Worm (Caenorhabditis elegans) whole organism, young adult: ENCODE results near the gene K09A9.6.

ENCODE experiments used
- B0261.1 ChIP-seq: sonication (generic microtip); optimal IDR thresholded peaks from 2 replicates; lab custom pipeline; 2016; ENCODE audit warnings: mild to moderate bottlenecking, missing genetic modification characterization, moderate library complexity, missing compliant biosample characterization
- B0336.3 ChIP-seq: fragments of 200-800 bp; sonication (Bioruptor generic); IDR thresholded peaks from 2 replicates; pipeline ENCODE4 v1.3.6; 2022; ENCODE audit warnings: missing genetic modification characterization, missing compliant biosample characterization
- K12H6.12 ChIP-seq: fragments of 200-800 bp; sonication (Bioruptor generic); optimal IDR thresholded peaks from 2 replicates; lab custom pipeline; 2018; ENCODE audit warnings: mild to moderate bottlenecking, missing genetic modification characterization, missing compliant biosample characterization
- T26A5.8 ChIP-seq: sonication (generic microtip); optimal IDR thresholded peaks from 2 replicates; lab custom pipeline; 2016; ENCODE audit warnings: missing genetic modification characterization, missing compliant biosample characterization
- Y79H2A.3 ChIP-seq: fragments of 200-800 bp; sonication (Bioruptor generic); conservative IDR thresholded peaks from 2 replicates; pipeline ENCODE4 v1.3.6; 2022; ENCODE audit warnings: missing genetic modification reagents, missing genetic modification characterization, missing compliant biosample characterization
- ZK185.1 ChIP-seq: sonication (generic microtip); optimal IDR thresholded peaks from 2 replicates; lab custom pipeline; 2016; ENCODE audit warnings: mild to moderate bottlenecking, missing genetic modification characterization, missing compliant biosample characterization; ENCODE audit not compliant: poor library complexity, severe bottlenecking
- ama-1 ChIP-seq, 3 experiments: fragments of 150-350 bp in 1 of 3; sonication (generic microtip) in 2 of 3; optimal IDR thresholded peaks; 2 replicates each; lab custom pipeline; 2014 to 2018; ENCODE audit warnings: missing biosample characterization in 2 of 3, missing genetic modification characterization in 2 of 3, missing genetic modification reagents in 2 of 3
- atf-7 ChIP-seq: sonication (generic microtip); optimal IDR thresholded peaks from 2 replicates; lab custom pipeline; 2017; ENCODE audit warnings: mild to moderate bottlenecking, missing genetic modification characterization, missing compliant biosample characterization
- athp-1 ChIP-seq: sonication (generic microtip); optimal IDR thresholded peaks from 2 replicates; lab custom pipeline; 2017; ENCODE audit warnings: mild to moderate bottlenecking, missing genetic modification characterization, missing compliant biosample characterization
- attf-5 ChIP-seq: fragments of 200-800 bp; sonication (Bioruptor generic); optimal IDR thresholded peaks from 2 replicates; lab custom pipeline; 2018; ENCODE audit warnings: mild to moderate bottlenecking, missing genetic modification characterization, missing compliant biosample characterization
- cebp-1 ChIP-seq, 2 experiments: fragments of 200-800 bp in 1 of 2; sonication (Bioruptor generic) in 1 of 2; sonication (generic microtip) in 1 of 2; IDR thresholded peaks in 1 of 2; optimal IDR thresholded peaks in 1 of 2; 2 replicates each; pipeline versions ENCODE4 v1.3.6 to Lab custom; 2017 to 2022; ENCODE audit warnings: missing compliant biosample characterization in 2 of 2, missing genetic modification characterization in 2 of 2, mild to moderate bottlenecking in 1 of 2, missing genetic modification reagents in 1 of 2, moderate library complexity in 1 of 2
- ceh-27 ChIP-seq: fragments of 200-800 bp; sonication (Bioruptor generic); optimal IDR thresholded peaks from 2 replicates; lab custom pipeline; 2018; ENCODE audit warnings: mild to moderate bottlenecking, missing genetic modification characterization, moderate library complexity, missing compliant biosample characterization
- ceh-40 ChIP-seq: fragments of 200-800 bp; sonication (Bioruptor generic); IDR thresholded peaks from 2 replicates; pipeline ENCODE4 v1.3.6; 2022; ENCODE audit warnings: missing genetic modification characterization, missing compliant biosample characterization
- chd-7 ChIP-seq: sonication (generic microtip); optimal IDR thresholded peaks from 2 replicates; lab custom pipeline; 2016; ENCODE audit warnings: mild to moderate bottlenecking, missing genetic modification characterization, moderate library complexity, missing compliant biosample characterization
- efl-1 ChIP-seq: fragments of 150-350 bp; optimal IDR thresholded peaks from 2 replicates; lab custom pipeline; 2014; ENCODE audit warnings: missing biosample characterization, missing genetic modification reagents, missing genetic modification characterization
- egrh-3 ChIP-seq: fragments of 200-800 bp; sonication (Bioruptor generic); IDR thresholded peaks from 2 replicates; pipeline ENCODE4 v1.3.6; 2022; ENCODE audit warnings: missing genetic modification reagents, missing genetic modification characterization, missing compliant biosample characterization
- gei-17 ChIP-seq: fragments of 200-800 bp; sonication (Bioruptor generic); optimal IDR thresholded peaks from 2 replicates; lab custom pipeline; 2018; ENCODE audit warnings: mild to moderate bottlenecking, missing genetic modification characterization, missing compliant biosample characterization
- let-526 ChIP-seq: fragments of 200-800 bp; sonication (Bioruptor generic); IDR thresholded peaks from 2 replicates; pipeline ENCODE4 v1.3.6; 2022; ENCODE audit warnings: missing genetic modification reagents, missing genetic modification characterization, missing compliant biosample characterization
- lin-40 ChIP-seq: sonication (generic microtip); optimal IDR thresholded peaks from 2 replicates; lab custom pipeline; 2016; ENCODE audit warnings: missing genetic modification characterization, mild to moderate bottlenecking, missing compliant biosample characterization, missing genotype, missing genetic modification reagents
- lir-1 ChIP-seq: fragments of 200-800 bp; sonication (Bioruptor generic); conservative IDR thresholded peaks from 2 replicates; pipeline ENCODE4 v1.3.6; 2022; ENCODE audit warnings: missing genetic modification reagents, missing genetic modification characterization, missing compliant biosample characterization
- lsl-1 ChIP-seq: fragments of 200-800 bp; sonication (Bioruptor generic); optimal IDR thresholded peaks from 2 replicates; lab custom pipeline; 2018; ENCODE audit warnings: mild to moderate bottlenecking, missing genetic modification characterization, moderate library complexity, missing compliant biosample characterization
- lsy-27 ChIP-seq: sonication (generic microtip); optimal IDR thresholded peaks from 2 replicates; lab custom pipeline; 2017; ENCODE audit warnings: missing genetic modification characterization, mild to moderate bottlenecking, missing compliant biosample characterization, antibody characterized with exemption, missing genotype, borderline replicate concordance; ENCODE audit not compliant: insufficient read depth
- madf-10 ChIP-seq: sonication (generic microtip); optimal IDR thresholded peaks from 2 replicates; lab custom pipeline; 2016; ENCODE audit warnings: mild to moderate bottlenecking, missing genetic modification characterization, missing compliant biosample characterization
- madf-3 ChIP-seq: fragments of 200-800 bp; sonication (Bioruptor generic); IDR thresholded peaks from 2 replicates; pipeline ENCODE4 v1.3.6; 2022; ENCODE audit warnings: missing genetic modification reagents, missing genetic modification characterization, missing compliant biosample characterization
- madf-8 ChIP-seq: fragments of 200-800 bp; sonication (Bioruptor generic); conservative IDR thresholded peaks from 2 replicates; pipeline ENCODE4 v1.3.6; 2022; ENCODE audit warnings: missing genetic modification reagents, missing genetic modification characterization, missing compliant biosample characterization
- mel-28 ChIP-seq: sonication (generic microtip); optimal IDR thresholded peaks from 2 replicates; lab custom pipeline; 2016; ENCODE audit warnings: borderline replicate concordance, mild to moderate bottlenecking, missing genetic modification characterization, missing compliant biosample characterization
- nfya-1 ChIP-seq: sonication (generic microtip); optimal IDR thresholded peaks from 2 replicates; lab custom pipeline; 2017; ENCODE audit warnings: antibody characterized with exemption, missing compliant biosample characterization, missing genetic modification characterization, borderline replicate concordance; ENCODE audit not compliant: insufficient read depth
- nfyb-1 ChIP-seq: fragments of 200-800 bp; sonication (Bioruptor generic); IDR thresholded peaks from 2 replicates; pipeline ENCODE4 v1.3.6; 2022; ENCODE audit warnings: missing genetic modification reagents, missing genetic modification characterization, missing compliant biosample characterization
- pbrm-1 ChIP-seq: fragments of 200-800 bp; sonication (Bioruptor generic); IDR thresholded peaks from 2 replicates; pipeline ENCODE4 v1.3.6; 2022; ENCODE audit warnings: missing genetic modification reagents, missing genetic modification characterization, missing compliant biosample characterization
- pha-4 ChIP-seq: fragments of 150-350 bp; sonication (generic microtip); optimal IDR thresholded peaks from 2 replicates; lab custom pipeline; 2014; ENCODE audit warnings: missing biosample characterization, missing genetic modification reagents, missing genetic modification characterization
- rcor-1 ChIP-seq: fragments of 200-800 bp; sonication (Bioruptor generic); IDR thresholded peaks from 2 replicates; pipeline ENCODE4 v1.3.6; 2022; ENCODE audit warnings: missing genetic modification reagents, missing genetic modification characterization, missing compliant biosample characterization
- snpc-1.1 ChIP-seq: sonication (generic microtip); optimal IDR thresholded peaks from 2 replicates; lab custom pipeline; 2017; ENCODE audit warnings: missing genetic modification characterization, mild to moderate bottlenecking, missing compliant biosample characterization, antibody characterized with exemption, moderate library complexity, missing genotype, missing genetic modification reagents; ENCODE audit not compliant: insufficient read depth
- somi-1 ChIP-seq: fragments of 200-800 bp; sonication (Bioruptor generic); optimal IDR thresholded peaks from 2 replicates; lab custom pipeline; 2018; ENCODE audit warnings: mild to moderate bottlenecking, missing genetic modification characterization, missing compliant biosample characterization
- tbx-9 ChIP-seq: sonication (generic microtip); optimal IDR thresholded peaks from 2 replicates; lab custom pipeline; 2016; ENCODE audit warnings: borderline replicate concordance, missing genetic modification characterization, inconsistent platforms, missing compliant biosample characterization

K09A9.6 gene

DNA sequence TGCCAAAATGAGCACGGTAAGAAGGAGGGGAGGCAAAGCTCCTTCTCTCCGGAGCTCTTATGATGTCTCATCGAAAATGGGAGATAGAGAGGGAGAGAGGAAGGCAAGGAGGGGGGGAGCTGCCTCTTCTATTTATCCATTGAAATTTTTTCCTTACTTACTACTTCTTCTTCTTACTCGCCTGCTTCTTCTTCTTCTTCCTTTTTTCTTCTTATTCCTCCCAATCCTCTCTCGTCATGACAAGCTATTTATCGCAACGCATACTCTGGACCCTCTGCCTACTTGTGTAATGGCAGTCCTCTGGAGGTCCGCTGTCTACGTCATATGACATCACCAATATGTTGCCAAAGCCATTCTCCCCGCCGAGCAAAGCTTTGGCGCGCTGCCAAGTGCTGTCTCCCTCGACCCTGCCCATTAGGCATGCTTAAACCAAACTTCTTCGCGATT, 41.8 kb upstream of the K09A9.6 start (continued):
- 0 out of 2 replicates have a peak, but pooled peaks have one; percentile 46 for TF ChIP-seq pbrm-1 (GFP tag; lab: Robert Waterston, UW)
- TF ChIP-seq lin-40 (tag; lab: Kevin White, UChicago) = peak; percentile 64
- no peak for TF ChIP-seq snpc-1.1 (tag; lab: Kevin White, UChicago)
- no peak for TF ChIP-seq cebp-1 (GFP tag; IDR thresholded peaks at IDR 0.05; lab: Robert Waterston, UW)
- peak; percentile 48 for TF ChIP-seq cebp-1 (tag; optimal IDR thresholded peaks at IDR 0.05; lab: Kevin White, UChicago)
- TF ChIP-seq mel-28 (tag; lab: Kevin White, UChicago) = no peak
- no peak for TF ChIP-seq madf-10 (tag; lab: Kevin White, UChicago)
- peak; percentile 71 for TF ChIP-seq ceh-27 (GFP tag; lab: Kevin White, UChicago)
- TF ChIP-seq egrh-3 (GFP tag; lab: Robert Waterston, UW) = no peak; the same call in 1 of the 2 replicates
- TF ChIP-seq tbx-9 = no peak
- no peak for TF ChIP-seq efl-1 (GFP tag; lab: Kevin White, UChicago)
- TF ChIP-seq nfyb-1 = peak; percentile 58; the same call in 1 of the 2 replicates
- no peak for TF ChIP-seq lir-1
- TF ChIP-seq B0261.1 (tag; lab: Kevin White, UChicago) = no peak
- no peak for TF ChIP-seq lsl-1
- TF ChIP-seq attf-5 = no peak
- TF ChIP-seq lsy-27 (tag; lab: Kevin White, UChicago) = no peak
- no peak for TF ChIP-seq pha-4 (tag; lab: Kevin White, UChicago)
- TF ChIP-seq K12H6.12 (tag; lab: Kevin White, UChicago) = peak; percentile 87
- no peak for TF ChIP-seq T26A5.8
- peak; percentile 96 for TF ChIP-seq atf-7
- TF ChIP-seq chd-7 (tag; lab: Kevin White, UChicago) = peak; percentile 29
- TF ChIP-seq let-526 (GFP tag; lab: Robert Waterston, UW) = no peak
- peak; percentile 8 for TF ChIP-seq athp-1
- peak; percentile 5 for TF ChIP-seq ZK185.1
- TF ChIP-seq madf-3 (GFP tag; lab: Robert Waterston, UW) = no peak
- TF ChIP-seq B0336.3 (GFP tag; lab: Robert Waterston, UW) = peak; percentile 25; the same call in 1 of the 2 replicates
- TF ChIP-seq somi-1 (GFP tag; lab: Kevin White, UChicago) = peak; percentile 48

DNA sequence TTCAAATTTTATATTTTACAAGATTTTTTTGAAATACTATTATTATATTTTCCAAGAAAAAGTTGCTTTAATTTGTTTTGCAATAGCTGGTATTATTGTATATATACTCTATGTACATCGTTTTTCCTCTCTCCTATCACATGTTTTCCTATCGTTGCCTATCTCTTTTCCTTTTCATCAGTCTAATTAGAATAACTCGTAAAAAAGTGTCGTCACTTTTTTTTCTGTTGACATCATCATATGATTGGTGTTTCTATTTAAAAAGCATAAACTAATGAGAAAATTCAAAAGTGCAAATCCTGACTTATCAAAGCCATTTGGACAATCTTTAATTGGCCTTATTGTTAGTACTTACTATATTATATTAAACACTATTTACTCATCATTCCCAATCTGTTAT, 41.0 kb upstream of the K09A9.6 start:
- TF ChIP-seq K12H6.12 (tag; lab: Kevin White, UChicago) (no peak), rcor-1 (GFP tag; lab: Robert Waterston, UW) (no peak), madf-3 (GFP tag; lab: Robert Waterston, UW) (no peak), nfya-1 (no peak), gei-17 (GFP tag; lab: Kevin White, UChicago) (no peak), Y79H2A.3 (no peak), lin-40 (tag; lab: Kevin White, UChicago) (no peak)

DNA sequence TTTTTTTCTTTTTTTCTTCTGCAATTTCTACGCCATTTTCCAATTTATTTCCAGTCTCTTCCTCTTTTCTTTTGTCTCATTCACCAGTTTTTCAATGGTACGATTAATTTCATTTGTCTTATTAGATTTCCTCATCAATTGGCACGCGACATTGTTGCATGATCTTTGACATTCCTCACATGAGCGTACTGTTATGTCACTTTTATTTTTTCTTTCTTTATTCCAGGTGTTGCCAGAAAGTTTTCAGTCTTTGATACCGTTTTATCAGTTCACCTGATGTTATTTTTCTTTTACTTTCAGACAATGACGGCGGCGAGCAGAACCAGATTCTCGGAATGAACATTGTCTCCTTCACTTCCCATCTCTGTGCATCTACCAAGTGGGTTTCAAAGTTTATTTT, 39.7 kb upstream of the K09A9.6 start, which contains the start of the genes olrn-1 and C02C6.14:
Gene olrn-1, plus strand, starts transcription at position 301 of the 400 bp plus-strand sequence.
Gene C02C6.14, plus strand, starts transcription at position 304 of the 400 bp plus-strand sequence.
- no peak for TF ChIP-seq lir-1
- no peak for TF ChIP-seq ama-1 (optimal IDR thresholded peaks at IDR 0.05; lab: Kevin White, UChicago)
- no peak for TF ChIP-seq ama-1 (GFP tag; optimal IDR thresholded peaks at IDR 0.05; lab: Kevin White, UChicago)
- no peak for TF ChIP-seq madf-8 (GFP tag; lab: Robert Waterston, UW)
- TF ChIP-seq ceh-40 (GFP tag; lab: Robert Waterston, UW) = no peak
- TF ChIP-seq somi-1 (GFP tag; lab: Kevin White, UChicago) = no peak
- TF ChIP-seq egrh-3 (GFP tag; lab: Robert Waterston, UW) = no peak
